Worm (Caenorhabditis elegans) whole organism, late embryonic: ENCODE measurements around the gene F01F1.11.

Experiments
- ama-1 ChIP-seq: fragments of 150-350 bp; optimal IDR thresholded peaks from 2 replicates; lab custom pipeline; 2014
- fkh-10 ChIP-seq: fragments of 150-350 bp; optimal IDR thresholded peaks from 2 replicates; lab custom pipeline; 2014; ENCODE audit warnings: missing biosample characterization, missing genetic modification reagents, missing genetic modification characterization

- TF ChIP-seq ama-1 (lab: Kevin White, UChicago), result no peak
- no peak for TF ChIP-seq fkh-10 (GFP tag; lab: Kevin White, UChicago)
These were observed 5.4 kb upstream of the F01F1.11 start for ce11 chrIII:5876867-5877641.
